Worm (Caenorhabditis elegans): ENCODE data around the gene F02C12.3.

ce11 chrX:13417479-13417878, 20.7 kb downstream of the F02C12.3 start:
- TF ChIP-seq nhr-28 (tag; optimal IDR thresholded peaks at IDR 0.05) (no peak), fos-1 (tag; optimal IDR thresholded peaks at IDR 0.05) (no peak), pqm-1 (tag; optimal IDR thresholded peaks at IDR 0.05) (no peak), dmd-8 (GFP tag; IDR thresholded peaks at IDR 0.05) (no peak), ceh-82 (tag; optimal IDR thresholded peaks at IDR 0.05) (no peak), ces-1 (GFP tag; optimal IDR thresholded peaks at IDR 0.05) (no peak), pha-4 (GFP tag; IDR thresholded peaks at IDR 0.05) (no peak), pha-4 (tag; optimal IDR thresholded peaks at IDR 0.05) (no peak), ZK337.2 (GFP tag; IDR thresholded peaks at IDR 0.05) (no peak), ctbp-1 (GFP tag; IDR thresholded peaks at IDR 0.05) (no peak), nhr-6 (tag; optimal IDR thresholded peaks at IDR 0.05) (no peak), unc-130 (GFP tag; optimal IDR thresholded peaks at IDR 0.05) (no peak), php-3 (GFP tag; IDR thresholded peaks at IDR 0.05) (no peak)
